Fruit fly (Drosophila melanogaster) whole organism, pupa: Measurements from ENCODE around the gene Prosbeta7.

Source experiments
- CG13204 ChIP-seq: fragments of 200-800 bp; sonication (Bioruptor generic); optimal IDR thresholded peaks from 2 replicates; lab custom pipeline; 2018; ENCODE audit warnings: missing biosample characterization, mild to moderate bottlenecking, missing genetic modification characterization, moderate library complexity
- CG14655 ChIP-seq: fragments of 200-800 bp; sonication (Bioruptor generic); optimal IDR thresholded peaks from 3 replicates; lab custom pipeline; 2017; ENCODE audit warnings: mild to moderate bottlenecking, missing biosample characterization, missing genetic modification reagents, missing genetic modification characterization
- CG17806 ChIP-seq: fragments of 200-800 bp; sonication (Bioruptor generic); optimal IDR thresholded peaks from 2 replicates; lab custom pipeline; 2018; ENCODE audit warnings: missing biosample characterization, mild to moderate bottlenecking, missing genetic modification characterization, moderate library complexity
- CG32121 ChIP-seq: fragments of 200-800 bp; sonication (Bioruptor generic); IDR thresholded peaks from 2 replicates; pipeline ENCODE4 v1.3.6; 2022; ENCODE audit warnings: missing biosample characterization, missing genetic modification characterization
- CG34367 ChIP-seq: fragments of 200-800 bp; sonication (Bioruptor generic); optimal IDR thresholded peaks from 2 replicates; lab custom pipeline; 2018; ENCODE audit warnings: missing biosample characterization, mild to moderate bottlenecking, missing genetic modification characterization
- CG8159 ChIP-seq: fragments of 200-800 bp; sonication (Bioruptor generic); optimal IDR thresholded peaks from 3 replicates; lab custom pipeline; 2018; ENCODE audit warnings: missing biosample characterization, mild to moderate bottlenecking, missing genetic modification characterization, moderate library complexity
- CG8301 ChIP-seq: fragments of 200-800 bp; sonication (Bioruptor generic); optimal IDR thresholded peaks from 2 replicates; lab custom pipeline; 2018; ENCODE audit warnings: missing biosample characterization, mild to moderate bottlenecking, missing genetic modification characterization
- CG9948 ChIP-seq: fragments of 200-800 bp; sonication (Bioruptor generic); optimal IDR thresholded peaks from 2 replicates; lab custom pipeline; 2018; ENCODE audit warnings: missing biosample characterization, mild to moderate bottlenecking, missing genetic modification characterization, moderate library complexity
- Ets98B ChIP-seq: fragments of 200-800 bp; sonication (Bioruptor generic); IDR thresholded peaks from 2 replicates; pipeline ENCODE4 v1.3.6; 2022; ENCODE audit warnings: missing biosample characterization, missing genetic modification characterization
- Pif1A ChIP-seq: fragments of 200-800 bp; sonication (Bioruptor generic); optimal IDR thresholded peaks from 3 replicates; lab custom pipeline; 2016; ENCODE audit warnings: missing biosample characterization, missing genetic modification characterization
- Snoo ChIP-seq: fragments of 200-800 bp; sonication (Bioruptor generic); optimal IDR thresholded peaks from 3 replicates; lab custom pipeline; 2017; ENCODE audit warnings: missing biosample characterization, mild to moderate bottlenecking, missing genetic modification characterization, inconsistent platforms

DNA sequence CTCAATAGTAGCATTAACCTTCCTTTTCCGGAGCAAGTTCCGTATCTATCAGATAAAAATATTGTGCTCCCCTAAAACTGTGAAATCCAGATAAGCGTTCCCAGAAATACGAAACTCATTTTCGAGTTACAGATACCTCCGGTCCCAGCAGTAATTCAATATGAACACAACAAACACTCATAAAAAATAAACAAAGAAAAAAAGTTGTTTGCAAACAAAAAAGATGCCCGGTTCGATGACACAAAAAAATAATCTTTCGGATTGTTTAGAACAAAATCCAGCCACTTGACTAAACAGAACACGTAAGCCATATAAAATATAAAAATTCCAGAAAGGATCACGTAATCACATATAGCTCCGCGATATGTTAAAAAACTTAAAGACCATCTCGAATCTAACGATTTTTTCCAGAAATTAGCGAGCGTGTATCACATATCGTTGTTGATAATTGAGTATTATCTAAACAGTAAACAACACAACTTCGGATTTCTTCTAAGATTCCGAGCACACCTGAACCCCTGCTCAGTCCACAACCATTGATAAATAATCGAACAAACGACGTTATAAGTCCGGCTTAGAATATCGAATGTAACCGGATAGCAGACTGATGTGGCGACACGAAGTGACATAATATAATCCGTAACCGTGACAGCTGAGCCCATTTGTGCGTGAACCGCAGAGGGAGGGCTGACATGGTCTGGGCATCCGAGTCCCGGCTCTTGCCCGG, 38.9 kb downstream of the Prosbeta7 start:
- TF ChIP-seq CG32121 (GFP tag; lab: Robert Waterston, UW) = no peak
- TF ChIP-seq CG13204 = no peak
- TF ChIP-seq Pif1A = no peak
- TF ChIP-seq Snoo (tag; lab: Kevin White, UChicago) = no peak
- TF ChIP-seq CG8301 (tag; lab: Kevin White, UChicago) = no peak
- no peak for TF ChIP-seq CG9948
- no peak for TF ChIP-seq CG17806 (tag; lab: Kevin White, UChicago)
- TF ChIP-seq CG34367 (tag; lab: Kevin White, UChicago) = no peak
- TF ChIP-seq Ets98B (GFP tag; lab: Robert Waterston, UW) = no peak
- TF ChIP-seq CG14655 (GFP tag; lab: Kevin White, UChicago) = no peak
- TF ChIP-seq CG8159 (tag; lab: Kevin White, UChicago) = no peak
